Worm (Caenorhabditis elegans) whole organism, dauer: Measurements from ENCODE around the gene C10G8.3.

Experiments used
- unc-62 ChIP-seq: sonication (generic microtip); optimal IDR thresholded peaks from 2 replicates; lab custom pipeline; 2017; ENCODE audit warnings: missing biosample characterization, missing genetic modification reagents, missing genetic modification characterization

The C10G8.3 gene

ce11 chrV:5312453-5312852, at the start of gene C10G8.3:
TSS of gene C10G8.3 (plus strand) at chrV:5312753.
- TF ChIP-seq unc-62 = no peak

- no peak for TF ChIP-seq unc-62
Measured at ce11 chrV:5262999-5263398, 49.6 kb upstream of the C10G8.3 start, which contains the start of gene cest-30. TSS of gene cest-30 (minus strand) at chrV:5263099.

- TF ChIP-seq unc-62 = no peak
Measured at ce11 chrV:5265581-5265980, 47.0 kb upstream of the C10G8.3 start, which contains the start of the genes srt-69 and B0238.12. TSS of gene srt-69 (minus strand) at chrV:5265681. TSS of gene B0238.12 (plus strand) at chrV:5265844.

DNA sequence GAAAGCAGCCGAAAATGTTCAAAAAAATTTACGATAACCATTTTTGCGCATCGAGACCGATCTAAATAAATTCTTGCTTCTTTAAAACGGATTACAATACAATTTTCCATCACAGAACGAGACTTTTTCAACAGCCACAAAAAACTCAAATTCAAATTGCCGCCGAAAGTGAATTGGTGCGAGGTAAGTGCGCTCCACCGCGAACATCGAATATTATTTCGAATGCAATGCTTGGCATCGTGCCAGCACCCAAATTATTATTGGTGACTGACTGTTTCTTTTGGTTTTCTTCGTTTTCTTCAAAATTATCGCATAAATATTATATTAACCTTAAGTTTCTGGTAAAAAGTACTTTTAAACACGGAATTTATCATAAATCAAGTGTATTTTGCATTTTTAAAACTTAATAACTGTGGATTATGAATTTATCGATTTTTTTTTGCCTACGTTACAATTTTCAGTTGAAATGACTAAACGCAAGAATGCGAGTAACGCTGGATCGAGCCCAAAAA, 43.5 kb upstream of the C10G8.3 start, which contains the start of gene penr-1:
TSS of gene penr-1 (plus strand) at position 462 of the 512 bp plus-strand sequence.
- TF ChIP-seq unc-62 = no peak

DNA sequence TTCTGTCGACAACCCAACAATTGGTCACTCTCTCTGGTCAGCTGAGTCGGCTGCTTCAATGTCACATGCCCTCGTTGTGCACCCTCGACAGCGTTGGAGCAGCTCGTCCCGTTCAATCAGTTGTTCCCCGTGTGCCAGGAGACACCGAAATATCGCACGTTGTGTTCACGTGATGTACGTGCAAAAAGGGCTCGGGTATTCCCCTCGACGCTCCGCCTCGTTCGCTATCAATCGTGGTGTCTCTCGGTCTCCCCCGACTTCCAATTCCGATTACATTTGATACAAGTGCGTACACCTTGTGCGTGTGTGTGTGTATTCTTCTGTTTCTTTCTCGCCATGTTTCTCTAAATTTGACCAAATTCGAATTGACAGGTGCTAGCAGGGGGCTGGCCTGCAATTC, 41.1 kb upstream of the C10G8.3 start:
- no peak for TF ChIP-seq unc-62

DNA sequence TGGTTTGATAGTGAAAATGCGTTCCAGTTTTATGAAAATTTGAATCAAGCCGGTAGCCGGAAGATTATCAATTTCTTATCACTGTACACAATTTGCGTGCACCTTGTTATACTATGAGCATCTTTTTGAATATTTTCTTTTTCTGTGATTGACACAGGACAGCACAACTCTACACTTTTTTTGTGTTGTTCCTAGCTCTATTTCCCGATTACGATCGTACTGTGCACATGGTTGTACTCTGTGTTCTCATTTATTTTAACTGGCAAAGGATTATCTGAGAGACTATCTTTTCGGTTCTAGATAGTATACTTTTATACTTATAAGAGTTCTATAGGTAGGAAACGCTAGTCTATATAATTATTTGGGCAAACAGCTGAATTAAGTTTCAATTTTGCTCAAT, 40.5 kb upstream of the C10G8.3 start:
- TF ChIP-seq unc-62 = no peak

- no peak for TF ChIP-seq unc-62
Measured at ce11 chrV:5272619-5273074, 39.9 kb upstream of the C10G8.3 start.

DNA sequence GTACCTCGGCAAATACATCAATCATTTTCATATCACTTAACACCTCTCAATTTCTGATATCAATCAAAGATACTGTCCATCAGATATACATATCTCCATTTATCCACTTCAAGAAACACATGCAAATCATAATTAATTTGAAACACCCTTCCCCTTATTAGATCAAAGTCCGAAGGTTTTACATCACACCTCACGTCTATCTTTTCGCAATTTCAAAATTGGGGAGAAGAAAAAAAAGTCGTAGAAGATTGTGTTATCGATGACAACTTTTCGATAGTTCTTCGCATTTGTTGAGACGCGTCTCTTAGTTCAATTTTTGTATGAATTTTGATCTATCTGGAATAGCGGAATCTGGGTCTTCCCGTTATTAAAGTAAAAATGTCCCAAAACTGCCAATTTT, 39.3 kb upstream of the C10G8.3 start:
- TF ChIP-seq unc-62 = no peak

- TF ChIP-seq unc-62 = no peak
Measured at ce11 chrV:5273770-5274169, 38.8 kb upstream of the C10G8.3 start, which contains the start of gene natc-2. TSS of gene natc-2 (plus strand) at chrV:5274070.

DNA sequence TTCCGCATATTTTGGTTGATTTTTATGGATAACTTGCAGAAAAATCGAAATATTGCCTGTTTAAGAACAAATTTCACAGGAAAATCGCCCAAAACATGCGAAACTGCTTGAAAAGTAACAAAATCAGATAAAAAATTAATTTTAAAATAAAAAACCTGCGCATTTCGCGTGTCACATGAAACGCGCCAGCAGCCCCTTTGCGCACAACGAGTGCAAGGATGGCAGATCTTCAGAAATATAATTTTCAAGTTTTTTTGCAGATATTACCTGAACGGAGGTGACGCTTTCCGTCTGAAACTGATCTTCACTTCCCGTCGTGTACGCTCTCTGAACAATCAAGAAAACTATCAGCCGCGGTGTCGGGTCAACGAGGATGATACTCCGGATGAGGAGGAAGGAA, 37.6 kb upstream of the C10G8.3 start:
- no peak for TF ChIP-seq unc-62

ce11 chrV:5275426-5276007, 37.0 kb upstream of the C10G8.3 start:
- TF ChIP-seq unc-62 = no peak

- no peak for TF ChIP-seq unc-62
Measured at ce11 chrV:5278001-5278400, 34.6 kb upstream of the C10G8.3 start, which contains the start of gene B0238.9. TSS of gene B0238.9 (minus strand) at chrV:5278101.

DNA sequence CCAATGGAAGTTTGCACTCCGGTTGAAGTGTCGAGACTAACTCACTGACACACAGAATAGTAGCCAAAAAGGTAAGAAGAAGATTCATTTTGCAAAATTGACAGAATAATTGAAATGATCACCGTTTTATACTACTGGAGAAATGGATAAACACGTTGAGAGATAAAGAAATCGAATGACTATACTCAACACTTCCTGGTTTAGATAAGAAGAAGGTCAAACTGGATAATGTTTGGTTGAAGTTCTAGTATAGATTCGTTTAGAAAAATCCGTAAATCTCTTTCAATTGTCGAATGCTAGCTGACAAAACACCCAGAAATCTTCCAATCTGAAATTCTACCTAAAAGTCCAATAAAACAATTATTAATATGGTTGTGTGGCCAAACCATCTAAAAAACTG, 25.3 kb upstream of the C10G8.3 start, which contains the start of gene Y49G5A.1:
TSS of gene Y49G5A.1 (minus strand) at position 101 of the 400 bp plus-strand sequence.
- TF ChIP-seq unc-62 = no peak

DNA sequence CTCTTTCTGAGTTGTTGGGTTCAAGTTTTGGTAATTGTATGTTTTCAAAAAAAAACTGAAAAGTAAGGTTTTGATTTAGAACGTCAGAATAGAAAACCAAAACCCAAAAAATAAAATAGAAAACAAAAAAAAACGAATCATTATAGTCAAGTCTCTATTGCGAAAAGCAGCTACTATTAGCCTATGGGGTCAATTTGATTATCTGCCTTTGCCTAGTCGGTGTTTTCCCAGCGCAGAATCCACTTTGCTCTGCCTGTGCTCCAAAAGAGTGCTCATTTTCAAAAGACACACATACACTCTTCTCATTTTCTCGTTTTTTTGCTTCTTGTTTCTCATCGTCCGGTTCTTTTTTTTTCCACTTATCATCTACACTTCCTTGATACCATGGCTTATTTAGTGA, 23.9 kb upstream of the C10G8.3 start:
- no peak for TF ChIP-seq unc-62

ce11 chrV:5295940-5296339, 16.6 kb upstream of the C10G8.3 start:
- no peak for TF ChIP-seq unc-62

DNA sequence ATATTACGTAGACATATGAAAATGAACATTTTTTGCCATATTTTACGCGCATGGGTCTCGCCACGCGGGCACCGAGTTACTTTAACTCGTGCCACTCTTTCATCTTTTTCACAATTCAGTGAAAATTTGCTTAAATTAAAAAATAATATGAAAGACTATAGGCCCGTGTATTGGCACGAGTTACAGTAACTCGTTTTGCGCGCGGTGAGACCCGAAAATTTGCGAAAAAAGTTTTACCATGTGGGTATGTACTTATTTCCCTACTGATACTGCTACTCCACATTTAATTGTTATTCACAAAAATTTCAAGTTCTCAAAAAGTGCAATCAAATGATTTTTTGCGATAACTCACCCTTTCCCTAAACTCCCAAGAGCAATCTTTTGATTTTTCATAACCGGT, 14.8 kb upstream of the C10G8.3 start:
- TF ChIP-seq unc-62 = no peak

DNA sequence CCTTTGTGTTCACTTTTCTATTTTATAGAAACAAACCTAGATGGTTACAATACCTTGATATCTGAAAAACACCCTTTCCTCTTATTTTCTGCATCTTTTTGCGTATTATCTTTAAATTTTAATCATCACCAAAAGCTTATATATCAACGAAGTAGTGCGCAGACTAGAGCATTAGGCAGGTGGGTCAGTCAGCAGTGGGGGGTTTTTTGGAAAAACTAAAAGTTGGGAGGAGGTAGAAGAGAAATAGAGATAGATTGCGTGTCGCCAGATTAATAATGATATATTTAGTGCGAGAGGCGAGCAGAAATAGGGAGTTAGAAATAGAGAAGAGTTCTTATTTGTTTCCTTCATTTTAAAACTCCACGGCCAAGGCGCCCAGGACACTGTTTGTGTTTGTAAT, 11.3 kb upstream of the C10G8.3 start:
- no peak for TF ChIP-seq unc-62

ce11 chrV:5303389-5303788, 9.2 kb upstream of the C10G8.3 start, which contains the start of gene ncx-2:
TSS of gene ncx-2 (plus strand) at chrV:5303689.
- TF ChIP-seq unc-62 = no peak
